Fruit fly (Drosophila melanogaster) whole organism: Measurements from ENCODE around the gene Bap111.
A peak's percentile ranks its signal among the peaks of the same experiment; 100 is the strongest.

ENCODE experiments used
- CG8478 ChIP-seq: fragments of >200 bp; optimal IDR thresholded peaks from 2 replicates; lab custom pipeline; 2018; ENCODE audit warnings: inconsistent platforms
- Dll ChIP-seq: fragments of >200 bp; optimal IDR thresholded peaks from 2 replicates; lab custom pipeline; 2017
- EcR ChIP-seq, 2 experiments: fragments of >200 bp; optimal IDR thresholded peaks; 2 replicates each; lab custom pipeline; 2017; ENCODE audit warnings: missing biosample characterization in 2 of 2, missing genetic modification characterization in 2 of 2, missing genetic modification reagents in 2 of 2
- pan ChIP-seq: fragments of >200 bp; optimal IDR thresholded peaks from 2 replicates; lab custom pipeline; 2017
- psq ChIP-seq: fragments of >200 bp; optimal IDR thresholded peaks from 2 replicates; lab custom pipeline; 2017
- usp ChIP-seq: fragments of >200 bp; optimal IDR thresholded peaks from 2 replicates; lab custom pipeline; 2017; ENCODE audit warnings: missing biosample characterization, missing genetic modification characterization, mixed read lengths

Gene Bap111

DNA sequence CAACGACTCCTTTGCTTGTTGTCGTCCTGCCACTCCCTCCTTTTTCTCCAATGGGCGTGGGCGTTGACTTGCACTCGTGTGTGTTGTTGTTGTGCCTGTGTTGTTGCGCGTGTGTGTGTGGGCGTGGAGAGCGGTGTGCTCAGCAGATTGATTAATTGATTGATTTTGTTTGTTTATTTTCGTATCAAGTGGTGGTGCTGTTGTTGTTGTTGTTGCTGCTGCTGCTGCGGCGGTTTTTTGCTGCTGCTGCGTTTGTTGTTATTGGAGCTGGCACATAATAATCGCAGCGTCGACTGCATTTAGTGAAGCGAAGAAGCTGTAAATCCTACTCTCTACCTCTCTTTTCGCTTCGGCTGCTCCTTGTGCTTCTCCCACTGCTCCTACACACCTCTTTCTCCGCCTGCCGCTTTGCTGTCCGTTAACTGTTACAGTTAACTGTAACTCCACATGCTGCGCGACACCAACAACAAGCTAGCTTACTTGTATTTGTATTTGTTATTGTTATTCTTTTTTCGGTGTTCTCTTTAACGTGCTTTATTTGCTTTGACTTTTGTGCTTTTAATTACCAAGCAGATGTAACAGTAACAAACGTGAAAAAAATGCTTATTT, 14.8 kb upstream of the Bap111 start:
- TF ChIP-seq pan (lab: Kevin White, UChicago) (no peak), Dll (no peak), psq (lab: Kevin White, UChicago) (no peak), usp (GFP tag; lab: Kevin White, UChicago) (no peak), CG8478 (lab: Kevin White, UChicago) (no peak), EcR (GFP tag; optimal IDR thresholded peaks at IDR 0.05; lab: Kevin White, UChicago) (no peak)

DNA sequence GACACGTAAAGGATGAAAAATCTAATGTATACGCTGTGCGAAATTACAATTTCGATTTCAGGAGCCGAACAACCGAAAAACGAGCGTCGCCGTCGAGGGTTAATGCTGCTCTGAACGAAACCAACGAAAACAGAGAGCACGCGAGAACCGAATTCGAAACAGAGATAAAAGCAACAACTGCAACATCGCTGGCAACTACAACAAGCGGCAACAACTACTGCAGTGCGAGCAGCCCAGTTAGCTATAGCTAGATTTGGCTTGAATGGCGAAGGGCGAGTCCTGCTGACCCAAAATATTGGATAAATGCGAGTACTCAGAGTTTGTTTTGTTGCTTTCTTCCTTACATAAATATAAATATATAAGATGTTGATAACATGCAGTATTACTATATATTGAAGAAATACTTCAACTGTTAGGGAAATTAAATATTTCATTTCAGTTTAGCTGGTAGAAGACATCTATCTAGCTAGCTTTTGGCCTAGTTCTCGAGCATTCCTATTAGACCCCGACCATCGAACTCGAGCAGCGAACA, 14.1 kb upstream of the Bap111 start, which contains the start of gene fend:
TSS of gene fend (minus strand) at position 178 of the 532 bp plus-strand sequence.
- TF ChIP-seq pan (lab: Kevin White, UChicago), result no peak
- TF ChIP-seq EcR (GFP tag; optimal IDR thresholded peaks at IDR 0.05; lab: Kevin White, UChicago), result no peak
- no peak for TF ChIP-seq Dll
- TF ChIP-seq psq (lab: Kevin White, UChicago), result no peak
- no peak for TF ChIP-seq usp (GFP tag; lab: Kevin White, UChicago)

DNA sequence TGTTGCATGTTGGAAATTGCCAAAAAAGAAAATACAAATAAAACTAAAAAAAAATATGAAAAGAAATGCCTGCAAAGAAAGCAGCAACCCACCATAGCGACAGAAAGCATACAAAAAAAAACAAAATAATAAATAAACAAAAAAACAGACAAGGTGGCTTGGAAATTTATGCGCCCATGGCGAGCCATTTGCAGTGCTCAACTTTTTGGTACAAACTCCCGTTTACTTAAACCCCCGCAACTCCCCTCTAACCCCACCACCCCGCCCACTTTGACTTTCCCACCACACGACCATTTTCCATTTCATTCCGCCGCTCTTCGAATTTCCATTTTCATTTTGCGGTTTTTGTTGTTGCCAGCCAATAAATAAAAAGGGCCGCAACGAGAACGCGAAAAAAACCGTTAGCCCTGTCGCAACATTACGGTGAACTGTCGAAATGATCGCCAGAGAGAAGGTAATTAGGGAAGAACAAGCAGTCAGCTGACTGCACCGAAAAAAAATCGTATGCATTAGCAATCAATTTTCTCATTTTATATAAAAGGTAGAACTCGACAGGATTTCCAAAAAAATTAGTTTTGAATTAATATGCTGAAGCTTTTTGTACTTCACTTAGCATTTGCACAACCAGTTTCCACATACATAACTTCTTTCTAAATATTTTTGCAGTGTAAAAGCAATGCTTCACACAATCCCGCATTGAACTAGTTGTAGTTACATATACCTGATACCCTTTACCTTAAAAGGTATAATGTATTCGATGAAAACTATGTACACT, 12.1 kb upstream of the Bap111 start:
- TF ChIP-seq CG8478 (lab: Kevin White, UChicago) (no peak), pan (lab: Kevin White, UChicago) (no peak)

DNA sequence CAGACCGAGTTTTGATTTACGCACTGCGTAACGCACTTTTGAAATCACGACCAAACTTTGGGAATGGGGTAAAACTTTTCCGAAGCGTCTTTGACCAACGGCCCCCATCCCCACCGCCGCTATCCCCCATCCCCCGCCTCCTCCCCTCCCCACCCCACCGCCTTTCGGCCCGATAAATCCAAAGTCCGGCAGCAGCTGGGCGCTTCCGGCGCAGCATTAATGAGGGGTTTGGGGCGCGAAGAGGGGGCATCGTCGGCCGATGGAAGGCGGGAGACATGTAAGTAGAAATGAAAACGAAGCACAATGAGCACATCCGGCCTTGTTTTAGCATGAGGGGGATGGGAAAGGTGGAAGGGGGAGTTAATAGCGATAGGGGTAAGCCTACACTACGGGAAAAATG, 10.0 kb upstream of the Bap111 start:
- TF ChIP-seq Dll, result no peak
- no peak for TF ChIP-seq usp (GFP tag; lab: Kevin White, UChicago)
- TF ChIP-seq psq (lab: Kevin White, UChicago), result no peak
- TF ChIP-seq pan (lab: Kevin White, UChicago), result no peak
- no peak for TF ChIP-seq EcR (GFP tag; optimal IDR thresholded peaks at IDR 0.05; lab: Kevin White, UChicago)
- TF ChIP-seq CG8478 (lab: Kevin White, UChicago), result no peak

DNA sequence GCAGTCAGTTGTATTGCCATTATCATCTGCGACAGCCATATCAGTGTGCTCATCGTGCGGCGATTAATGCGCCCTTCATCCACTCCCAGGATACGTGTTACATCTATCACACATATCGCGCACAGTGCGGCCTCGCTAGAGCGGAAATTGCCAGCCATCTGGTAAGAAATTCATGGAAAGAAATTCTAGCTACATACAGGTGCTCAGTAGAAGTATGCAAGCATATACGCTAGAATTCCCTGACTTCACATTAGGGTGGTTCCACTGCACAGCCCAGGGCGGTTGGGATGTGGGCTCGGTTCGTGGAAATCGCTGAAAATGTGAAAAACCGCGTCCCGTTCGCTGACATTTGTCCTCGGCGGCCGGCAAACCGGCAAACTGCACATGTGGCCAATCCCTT, 7.9 kb upstream of the Bap111 start:
- TF ChIP-seq Dll (no peak), usp (GFP tag; lab: Kevin White, UChicago) (no peak), CG8478 (lab: Kevin White, UChicago) (no peak), psq (lab: Kevin White, UChicago) (no peak), pan (lab: Kevin White, UChicago) (no peak), EcR (GFP tag; optimal IDR thresholded peaks at IDR 0.05; lab: Kevin White, UChicago) (no peak)

DNA sequence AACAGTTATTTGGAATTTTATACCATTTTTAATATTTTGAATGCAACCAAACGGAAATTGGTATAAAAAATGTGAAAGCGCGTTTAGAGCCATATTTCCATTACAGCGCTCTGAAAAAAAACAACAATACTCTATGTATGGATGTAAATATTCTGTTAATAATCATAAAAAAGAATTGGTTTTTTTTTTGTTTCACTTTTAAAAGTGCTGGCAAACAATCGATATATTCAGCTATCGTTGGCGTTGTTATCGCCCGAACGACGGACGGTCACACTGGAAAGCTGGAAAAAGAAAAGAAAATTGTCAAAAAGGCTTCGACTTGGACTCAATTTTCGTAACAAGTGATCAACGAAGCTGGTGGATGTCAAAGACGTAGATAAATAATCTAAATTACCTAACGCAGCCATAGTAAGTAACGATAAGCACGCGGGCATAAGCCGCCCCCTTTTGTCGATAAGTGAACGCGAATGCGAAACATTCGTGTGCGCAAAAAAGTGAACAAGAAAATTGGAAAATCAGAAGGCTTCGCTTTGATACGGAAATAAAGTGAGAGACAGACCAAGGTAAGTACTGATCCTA, 6.8 kb upstream of the Bap111 start, which contains the start of gene CG7065:
TSS of gene CG7065 (plus strand) at position 270 of the 579 bp plus-strand sequence.
- no peak for TF ChIP-seq CG8478 (lab: Kevin White, UChicago)
- TF ChIP-seq psq (lab: Kevin White, UChicago), result no peak
- TF ChIP-seq usp (GFP tag; lab: Kevin White, UChicago), result no peak
- no peak for TF ChIP-seq Dll
- TF ChIP-seq EcR (GFP tag; optimal IDR thresholded peaks at IDR 0.05; lab: Kevin White, UChicago), result no peak
- TF ChIP-seq pan (lab: Kevin White, UChicago), result no peak

DNA sequence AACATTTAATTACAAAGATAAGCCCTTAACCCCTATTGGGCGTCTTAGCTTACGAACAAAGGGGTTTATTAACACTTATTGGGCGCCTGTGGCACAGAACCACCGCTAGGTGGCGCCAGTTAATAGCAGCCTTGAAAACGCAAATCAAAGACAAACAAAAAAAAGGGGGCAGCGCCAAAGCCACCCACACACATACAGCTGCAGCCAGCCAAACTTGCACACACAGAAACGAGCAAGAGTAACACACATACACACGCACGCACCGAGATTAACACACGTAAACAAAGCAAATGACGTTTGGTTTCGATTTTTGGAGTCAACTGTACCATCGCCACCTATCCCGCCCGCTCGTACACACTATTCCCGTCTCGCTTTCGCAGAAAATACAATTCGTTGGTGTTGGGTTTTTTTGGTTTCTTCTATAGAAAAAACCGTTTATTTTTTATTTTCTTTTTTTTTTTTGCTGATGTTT, 3.1 kb downstream of the Bap111 start:
- TF ChIP-seq CG8478 (lab: Kevin White, UChicago), result no peak
- TF ChIP-seq pan (lab: Kevin White, UChicago), result no peak
- TF ChIP-seq EcR (GFP tag; optimal IDR thresholded peaks at IDR 0.05; lab: Kevin White, UChicago), result no peak
- TF ChIP-seq Dll, result no peak
- TF ChIP-seq usp (GFP tag; lab: Kevin White, UChicago), result no peak
- no peak for TF ChIP-seq psq (lab: Kevin White, UChicago)

DNA sequence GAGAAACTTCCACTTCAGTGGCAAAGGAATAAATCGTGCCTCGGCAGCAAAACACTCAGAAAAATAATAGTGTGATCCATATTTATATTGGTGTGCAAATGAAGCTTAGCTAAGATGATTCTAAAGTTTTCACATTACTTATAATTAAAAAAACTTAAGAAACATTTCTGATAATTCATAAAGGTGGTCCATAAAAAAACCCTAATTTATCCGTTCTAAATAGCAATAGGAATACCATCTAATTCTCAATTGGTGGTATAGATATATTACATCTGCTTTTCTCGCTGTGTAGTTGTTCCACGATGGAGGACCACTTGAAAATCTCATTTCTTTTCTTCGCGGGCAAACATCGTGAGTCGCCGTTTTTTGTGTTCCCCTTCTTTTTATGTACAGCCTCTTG, 6.0 kb downstream of the Bap111 start:
- no peak for TF ChIP-seq psq (lab: Kevin White, UChicago)
- no peak for TF ChIP-seq CG8478 (lab: Kevin White, UChicago)
- no peak for TF ChIP-seq pan (lab: Kevin White, UChicago)
- no peak for TF ChIP-seq Dll
- no peak for TF ChIP-seq usp (GFP tag; lab: Kevin White, UChicago)
- no peak for TF ChIP-seq EcR (GFP tag; optimal IDR thresholded peaks at IDR 0.05; lab: Kevin White, UChicago)

DNA sequence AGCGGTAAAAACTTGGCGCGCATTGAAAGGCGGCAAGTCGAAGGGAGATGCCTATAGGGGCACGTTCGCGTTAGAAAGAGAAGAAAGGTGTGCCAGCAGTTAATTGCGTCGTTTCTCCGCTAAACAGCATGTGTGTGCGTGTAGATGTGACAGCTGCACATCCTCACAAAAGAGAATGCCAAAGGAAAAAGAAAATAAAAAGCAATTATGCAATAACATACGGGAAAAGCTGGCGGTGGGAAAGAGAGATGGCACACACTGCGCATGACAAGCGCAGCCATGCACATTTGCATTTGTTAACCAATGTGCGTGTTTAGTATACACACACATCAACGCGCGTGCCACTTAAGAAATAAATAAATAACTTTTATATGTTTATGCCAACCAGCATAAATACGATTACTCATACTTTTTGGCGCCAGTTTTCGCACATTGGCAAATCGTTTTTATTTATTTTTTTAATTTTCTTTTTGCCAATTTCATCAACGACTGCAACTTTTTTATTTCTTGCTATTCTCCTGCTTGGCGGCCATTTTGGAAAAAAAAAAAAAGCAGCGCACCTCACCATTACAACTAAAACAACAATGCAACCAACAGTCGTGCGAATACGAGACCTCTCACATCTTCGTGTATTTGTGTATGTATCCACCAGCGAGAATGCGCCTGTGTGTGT, 6.7 kb downstream of the Bap111 start:
- TF ChIP-seq psq (lab: Kevin White, UChicago) (no peak), usp (GFP tag; lab: Kevin White, UChicago) (no peak), CG8478 (lab: Kevin White, UChicago) (peak; percentile 43), EcR (GFP tag; optimal IDR thresholded peaks at IDR 0.05; lab: Kevin White, UChicago) (no peak), Dll (peak; percentile 41), pan (lab: Kevin White, UChicago) (no peak)

DNA sequence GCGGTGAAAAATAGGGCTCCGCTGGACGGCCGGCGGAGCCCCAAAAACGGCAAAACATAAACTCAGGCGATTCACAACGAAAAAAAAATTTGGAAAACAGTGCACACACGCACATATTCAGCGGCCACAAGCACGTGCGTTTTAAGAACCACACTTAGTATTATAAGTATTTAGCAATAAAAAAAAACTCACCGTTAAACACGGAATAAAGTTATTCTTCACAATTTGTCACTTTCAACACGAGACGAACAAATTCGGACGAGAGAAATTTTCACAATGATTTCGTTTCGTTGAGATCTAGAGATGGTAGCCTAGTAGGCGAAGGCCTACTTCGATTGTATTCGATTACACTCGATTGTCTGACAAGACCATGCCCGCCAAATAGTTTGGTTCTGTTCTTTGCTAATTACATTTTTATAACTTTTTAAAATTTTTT, 7.3 kb downstream of the Bap111 start, which contains the start of gene His3.3B:
TSS of gene His3.3B (minus strand) at position 282 of the 436 bp plus-strand sequence.
- TF ChIP-seq Dll (no peak), pan (lab: Kevin White, UChicago) (no peak), psq (lab: Kevin White, UChicago) (no peak), CG8478 (lab: Kevin White, UChicago) (no peak), EcR (GFP tag; optimal IDR thresholded peaks at IDR 0.05; lab: Kevin White, UChicago) (no peak), usp (GFP tag; lab: Kevin White, UChicago) (no peak)
